Fruit fly (Drosophila melanogaster): Measurements from ENCODE around the gene CG32817.

Gene CG32817

dm6 chrX:499589-500041 is 20.7 kb downstream of the CG32817 start (continued):
- TF ChIP-seq PHDP (tag; optimal IDR thresholded peaks at IDR 0.05), result peak; percentile 87
- peak; percentile 78 for TF ChIP-seq Xrp1 (GFP tag; IDR thresholded peaks at IDR 0.05)
- TF ChIP-seq CG15696 (tag; optimal IDR thresholded peaks at IDR 0.05), result peak; percentile 70
- TF ChIP-seq CG12155 (GFP tag; optimal IDR thresholded peaks at IDR 0.05), result peak; percentile 65
- TF ChIP-seq CG1602 (GFP tag; optimal IDR thresholded peaks at IDR 0.05), result peak; percentile 66
- peak; percentile 39; the same call in 1 of the 3 replicates for TF ChIP-seq zen2 (GFP tag; IDR thresholded peaks at IDR 0.05; ENCODE audit: partially characterized antibody)
- peak; percentile 81 for TF ChIP-seq CG4328 (GFP tag; optimal IDR thresholded peaks at IDR 0.05)
- peak; percentile 81 for TF ChIP-seq CG13624 (GFP tag; optimal IDR thresholded peaks at IDR 0.05)
- TF ChIP-seq CoRest (tag; optimal IDR thresholded peaks at IDR 0.05), result peak; percentile 87
- TF ChIP-seq seq (GFP tag; IDR thresholded peaks at IDR 0.05), result peak; percentile 76
- no peak for TF ChIP-seq corto (GFP tag; optimal IDR thresholded peaks at IDR 0.05)
- TF ChIP-seq CG16779 (GFP tag; IDR thresholded peaks at IDR 0.05), result no peak
- TF ChIP-seq Hey (tag; optimal IDR thresholded peaks at IDR 0.05), result peak; percentile 72
- TF ChIP-seq CG18476 (GFP tag; optimal IDR thresholded peaks at IDR 0.05), result peak; percentile 78
- peak; percentile 55 for TF ChIP-seq Ssrp (tag; optimal IDR thresholded peaks at IDR 0.05)
- TF ChIP-seq CG13775 (GFP tag; optimal IDR thresholded peaks at IDR 0.05), result peak; percentile 74
- peak; percentile 85 for TF ChIP-seq CG12219 (GFP tag; optimal IDR thresholded peaks at IDR 0.05)
- peak; percentile 70 for TF ChIP-seq bab2 (GFP tag; optimal IDR thresholded peaks at IDR 0.05)
- TF ChIP-seq CG17359 (tag; optimal IDR thresholded peaks at IDR 0.05), result peak; percentile 80
- peak; percentile 62 for TF ChIP-seq en (GFP tag; optimal IDR thresholded peaks at IDR 0.05)
- TF ChIP-seq croc (GFP tag; conservative IDR thresholded peaks at IDR 0.05), result peak; percentile 49; the same call in 2 of the 3 replicates
- TF ChIP-seq CG2199 (GFP tag; IDR thresholded peaks at IDR 0.05), result no peak
- TF ChIP-seq CG14860 (GFP tag; IDR thresholded peaks at IDR 0.05; ENCODE audit: partially characterized antibody), result no peak
- TF ChIP-seq kah (GFP tag; optimal IDR thresholded peaks at IDR 0.05), result peak; percentile 62
- peak; percentile 88 for TF ChIP-seq CG17568 (GFP tag; optimal IDR thresholded peaks at IDR 0.05)
- peak; percentile 57 for TF ChIP-seq kay (GFP tag; optimal IDR thresholded peaks at IDR 0.05)
- no peak for TF ChIP-seq CG17802 (tag; optimal IDR thresholded peaks at IDR 0.05)
- peak; percentile 77; the same call in 1 of the 2 replicates for TF ChIP-seq rib (GFP tag; IDR thresholded peaks at IDR 0.05)
- peak; percentile 44; the same call in 1 of the 2 replicates for TF ChIP-seq CG31224 (GFP tag; IDR thresholded peaks at IDR 0.05)
- 0 out of 2 replicates have a peak, but pooled peaks have one; percentile 28 for TF ChIP-seq CG11696 (GFP tag; IDR thresholded peaks at IDR 0.05)
- TF ChIP-seq Lhr (GFP tag; optimal IDR thresholded peaks at IDR 0.05), result no peak
- peak; percentile 67 for TF ChIP-seq Antp (GFP tag; optimal IDR thresholded peaks at IDR 0.05)
- peak; percentile 76 to 79 for TF ChIP-seq Pdp1 (GFP tag; optimal IDR thresholded peaks at IDR 0.05)
- TF ChIP-seq CG4707 (GFP tag; optimal IDR thresholded peaks at IDR 0.05), result peak; percentile 97
- TF ChIP-seq CG33213 (GFP tag; optimal IDR thresholded peaks at IDR 0.05), result peak; percentile 64
- peak; percentile 24 for TF ChIP-seq lbe (GFP tag; optimal IDR thresholded peaks at IDR 0.05)
- peak; percentile 55 for TF ChIP-seq CG10366 (GFP tag; IDR thresholded peaks at IDR 0.05)
- peak; percentile 92 for TF ChIP-seq CG2120 (GFP tag; optimal IDR thresholded peaks at IDR 0.05)
- TF ChIP-seq ab (GFP tag; optimal IDR thresholded peaks at IDR 0.05), result no peak
- TF ChIP-seq CG8290 (GFP tag; optimal IDR thresholded peaks at IDR 0.05), result peak; percentile 57
- TF ChIP-seq CG8290 (tag; optimal IDR thresholded peaks at IDR 0.05), result peak; percentile 0 to 84
- TF ChIP-seq Nf-YC (tag; optimal IDR thresholded peaks at IDR 0.05), result peak; percentile 74
- peak; percentile 74 for TF ChIP-seq CG9215 (GFP tag; IDR thresholded peaks at IDR 0.05)
- peak; percentile 66 for TF ChIP-seq disco-r (GFP tag; optimal IDR thresholded peaks at IDR 0.05)
- peak; percentile 60 for TF ChIP-seq CG12942 (GFP tag; optimal IDR thresholded peaks at IDR 0.05)
- TF ChIP-seq jigr1 (GFP tag; IDR thresholded peaks at IDR 0.05), result no peak
- TF ChIP-seq E2f1 (GFP tag; IDR thresholded peaks at IDR 0.05), result peak; percentile 74
- no peak for TF ChIP-seq Atf3 (GFP tag; optimal IDR thresholded peaks at IDR 0.05)
- peak; percentile 52 for TF ChIP-seq CG3995 (GFP tag; optimal IDR thresholded peaks at IDR 0.05)
- peak in 1 of 2 experiments; percentile 23 for TF ChIP-seq insv (GFP tag; optimal IDR thresholded peaks at IDR 0.05)
- peak; percentile 85 for TF ChIP-seq ATbp (GFP tag; optimal IDR thresholded peaks at IDR 0.05)

Measured in whole organism, embryonic.